Fruit fly (Drosophila melanogaster) whole organism, embryonic: Measurements from ENCODE around the gene how.

ENCODE experiments used
- Ada2b ChIP-seq: fragments of 200-800 bp; sonication (Bioruptor generic); IDR thresholded peaks from 2 replicates; pipeline ENCODE4 v1.3.6; 2022; ENCODE audit warnings: missing biosample characterization, missing genetic modification characterization
- Awh ChIP-seq: fragments of 200-800 bp; sonication (Bioruptor generic); IDR thresholded peaks from 2 replicates; pipeline ENCODE4, ENCODE4 v1.3.6; 2022; ENCODE audit warnings: missing biosample characterization, missing genetic modification characterization
- Bgb ChIP-seq: fragments of 200-800 bp; sonication (Bioruptor generic); IDR thresholded peaks from 2 replicates; pipeline ENCODE4 v1.3.6; 2022; ENCODE audit warnings: missing biosample characterization, missing genetic modification characterization; ENCODE audit not compliant: partially characterized antibody
- Blimp-1 ChIP-seq: fragments of 200-800 bp; sonication (Bioruptor generic); optimal IDR thresholded peaks from 3 replicates; lab custom pipeline; 2018; ENCODE audit warnings: missing biosample characterization, missing genetic modification characterization, mild to moderate bottlenecking, moderate library complexity, missing genetic modification reagents
- CG10462 ChIP-seq: fragments of 200-800 bp; sonication (Bioruptor generic); optimal IDR thresholded peaks from 2 replicates; lab custom pipeline; 2016; ENCODE audit warnings: missing biosample characterization, missing genetic modification characterization
- CG11456 ChIP-seq: fragments of 200-800 bp; sonication (Bioruptor generic); IDR thresholded peaks from 3 replicates; pipeline ENCODE4 v1.3.6; 2022; ENCODE audit warnings: missing biosample characterization, missing genetic modification characterization
- CG12236 ChIP-seq: fragments of 200-800 bp; sonication (Bioruptor generic); optimal IDR thresholded peaks from 2 replicates; lab custom pipeline; 2016; ENCODE audit warnings: missing biosample characterization, missing genetic modification characterization
- CG12299 ChIP-seq: fragments of 200-800 bp; sonication (Bioruptor generic); optimal IDR thresholded peaks from 2 replicates; lab custom pipeline; 2018; ENCODE audit warnings: missing biosample characterization, mild to moderate bottlenecking, missing genetic modification characterization
- CG13287 ChIP-seq: fragments of 200-800 bp; sonication (Bioruptor generic); IDR thresholded peaks from 2 replicates; pipeline ENCODE4 v1.3.6; 2022; ENCODE audit warnings: missing biosample characterization, missing genetic modification characterization; ENCODE audit not compliant: partially characterized antibody
- CG13894 ChIP-seq: fragments of 200-800 bp; sonication (Bioruptor generic); optimal IDR thresholded peaks from 3 replicates; lab custom pipeline; 2018; ENCODE audit warnings: missing biosample characterization, mild to moderate bottlenecking, missing genetic modification characterization, moderate library complexity
- CG15073 ChIP-seq: fragments of 200-800 bp; sonication (Bioruptor generic); optimal IDR thresholded peaks from 2 replicates; lab custom pipeline; 2016; ENCODE audit warnings: missing biosample characterization, missing genetic modification characterization
- CG16815 ChIP-seq: fragments of 200-800 bp; sonication (Bioruptor generic); optimal IDR thresholded peaks from 3 replicates; lab custom pipeline; 2017; ENCODE audit warnings: missing biosample characterization, mild to moderate bottlenecking, missing genetic modification characterization
- CG1792 ChIP-seq: fragments of 200-800 bp; sonication (Bioruptor generic); optimal IDR thresholded peaks from 2 replicates; lab custom pipeline; 2016; ENCODE audit warnings: missing biosample characterization, missing genetic modification characterization
- CG2199 ChIP-seq: fragments of 200-800 bp; sonication (Bioruptor generic); IDR thresholded peaks from 3 replicates; pipeline ENCODE4 v1.3.6; 2022; ENCODE audit warnings: missing biosample characterization, missing genetic modification characterization
- CG2202 ChIP-seq: fragments of 200-800 bp; sonication (Bioruptor generic); optimal IDR thresholded peaks from 2 replicates; lab custom pipeline; 2018; ENCODE audit warnings: missing biosample characterization, mild to moderate bottlenecking, missing genetic modification characterization
- CG31441 ChIP-seq: fragments of 200-800 bp; sonication (Bioruptor generic); IDR thresholded peaks from 2 replicates; pipeline ENCODE4 v1.3.6; 2022; ENCODE audit warnings: missing biosample characterization, missing genetic modification characterization
- CG7556 ChIP-seq: fragments of 200-800 bp; sonication (Bioruptor generic); optimal IDR thresholded peaks from 2 replicates; lab custom pipeline; 2017; ENCODE audit warnings: missing biosample characterization, mild to moderate bottlenecking, missing genetic modification characterization
- CG8290 ChIP-seq, 3 experiments: fragments of 200-800 bp; sonication (Bioruptor generic); optimal IDR thresholded peaks; 2 replicates each; lab custom pipeline; 2016 to 2019; ENCODE audit warnings: missing biosample characterization in 3 of 3, missing genetic modification characterization in 3 of 3, mild to moderate bottlenecking in 2 of 3, moderate library complexity in 1 of 3
- CG8388 ChIP-seq: fragments of 200-800 bp; sonication (Bioruptor generic); optimal IDR thresholded peaks from 2 replicates; lab custom pipeline; 2019; ENCODE audit warnings: missing biosample characterization, mild to moderate bottlenecking, missing genetic modification characterization, moderate library complexity
- CG9609 ChIP-seq: fragments of 200-800 bp; sonication (Bioruptor generic); optimal IDR thresholded peaks from 3 replicates; lab custom pipeline; 2016; ENCODE audit warnings: missing biosample characterization, missing genetic modification characterization
- Doc3 ChIP-seq: fragments of 200-800 bp; sonication (Bioruptor generic); IDR thresholded peaks from 3 replicates; pipeline ENCODE4 v1.3.6; 2022; ENCODE audit warnings: missing biosample characterization, missing genetic modification characterization; ENCODE audit not compliant: partially characterized antibody
- Dref ChIP-seq: fragments of 200-800 bp; sonication (Bioruptor generic); IDR thresholded peaks from 2 replicates; pipeline ENCODE4 v1.3.6; 2022; ENCODE audit warnings: missing biosample characterization, missing genetic modification characterization
- HHEX ChIP-seq: fragments of 200-800 bp; sonication (Bioruptor generic); optimal IDR thresholded peaks from 3 replicates; lab custom pipeline; 2017; ENCODE audit warnings: missing biosample characterization, mild to moderate bottlenecking, missing genetic modification characterization, missing genetic modification reagents
- HmgZ ChIP-seq: fragments of 200-800 bp; sonication (Bioruptor generic); optimal IDR thresholded peaks from 2 replicates; lab custom pipeline; 2018; ENCODE audit warnings: missing biosample characterization, mild to moderate bottlenecking, missing genetic modification characterization
- Hr39 ChIP-seq: fragments of >200 bp; optimal IDR thresholded peaks from 2 replicates; lab custom pipeline; 2017
- Lim3 ChIP-seq: fragments of 200-800 bp; sonication (Bioruptor generic); IDR thresholded peaks from 2 replicates; pipeline ENCODE4 v1.3.6; 2022; ENCODE audit warnings: missing biosample characterization, missing genetic modification characterization
- Mrtf ChIP-seq: fragments of 200-800 bp; sonication (Bioruptor generic); IDR thresholded peaks from 3 replicates; pipeline ENCODE4 v1.3.6; 2022; ENCODE audit warnings: missing biosample characterization, missing genetic modification characterization
- Nf-YA ChIP-seq: fragments of 200-800 bp; sonication (Bioruptor generic); IDR thresholded peaks from 2 replicates; pipeline ENCODE4 v1.3.6; 2022; ENCODE audit warnings: missing biosample characterization, missing genetic modification characterization
- Pdp1 ChIP-seq, 2 experiments: fragments of 200-800 bp; sonication (Bioruptor generic); optimal IDR thresholded peaks; 3 replicates each; lab custom pipeline; 2016; ENCODE audit warnings: missing biosample characterization in 2 of 2, missing genetic modification characterization in 2 of 2, mild to moderate bottlenecking in 1 of 2, moderate library complexity in 1 of 2
- Xrp1 ChIP-seq: fragments of 200-800 bp; sonication (Bioruptor generic); IDR thresholded peaks from 2 replicates; pipeline ENCODE4 v1.3.6; 2022; ENCODE audit warnings: missing biosample characterization, missing genetic modification characterization
- ara ChIP-seq: fragments of 200-800 bp; sonication (Bioruptor generic); IDR thresholded peaks from 2 replicates; pipeline ENCODE4 v1.3.6; 2022; ENCODE audit warnings: missing biosample characterization, missing genetic modification characterization
- br ChIP-seq: fragments of >200 bp; optimal IDR thresholded peaks from 2 replicates; lab custom pipeline; 2017
- bsh ChIP-seq, 2 experiments: fragments of 200-800 bp; sonication (Bioruptor generic); optimal IDR thresholded peaks; 2 replicates each; lab custom pipeline; 2017 to 2018; ENCODE audit warnings: mild to moderate bottlenecking in 2 of 2, missing biosample characterization in 2 of 2, missing genetic modification characterization in 2 of 2, moderate library complexity in 1 of 2
- chinmo ChIP-seq: fragments of 200-800 bp; sonication (Bioruptor generic); IDR thresholded peaks from 4 replicates; pipeline ENCODE4 v1.3.6; 2022; ENCODE audit warnings: missing biosample characterization, missing genetic modification characterization; ENCODE audit not compliant: partially characterized antibody
- ewg ChIP-seq: fragments of 200-800 bp; sonication (Bioruptor generic); optimal IDR thresholded peaks from 3 replicates; lab custom pipeline; 2017; ENCODE audit warnings: mild to moderate bottlenecking, missing biosample characterization, missing genetic modification reagents, missing genetic modification characterization
- exex ChIP-seq: fragments of 200-800 bp; sonication (Bioruptor generic); optimal IDR thresholded peaks from 4 replicates; lab custom pipeline; 2018; ENCODE audit warnings: missing biosample characterization, mild to moderate bottlenecking, missing genetic modification characterization, moderate library complexity
- fd64A ChIP-seq: fragments of 200-800 bp; sonication (Bioruptor generic); optimal IDR thresholded peaks from 3 replicates; lab custom pipeline; 2018; ENCODE audit warnings: missing biosample characterization, mild to moderate bottlenecking, missing genetic modification characterization
- ftz-f1 ChIP-seq: fragments of 200-800 bp; sonication (Bioruptor generic); optimal IDR thresholded peaks from 2 replicates; lab custom pipeline; 2016; ENCODE audit warnings: missing biosample characterization, missing genetic modification characterization
- gem ChIP-seq: fragments of 200-800 bp; sonication (Bioruptor generic); optimal IDR thresholded peaks from 2 replicates; lab custom pipeline; 2019; ENCODE audit warnings: missing biosample characterization, mild to moderate bottlenecking, missing genetic modification characterization, moderate library complexity
- grn ChIP-seq: fragments of 200-800 bp; sonication (Bioruptor generic); optimal IDR thresholded peaks from 3 replicates; lab custom pipeline; 2017; ENCODE audit warnings: missing biosample characterization, missing genetic modification characterization
- hb ChIP-seq: fragments of 200-800 bp; sonication (Bioruptor generic); IDR thresholded peaks from 3 replicates; pipeline ENCODE4 v1.3.6; 2022; ENCODE audit warnings: missing biosample characterization, missing genetic modification characterization; ENCODE audit not compliant: partially characterized antibody
- jigr1 ChIP-seq: fragments of 200-800 bp; sonication (Bioruptor generic); IDR thresholded peaks from 3 replicates; pipeline ENCODE4 v1.3.6; 2022; ENCODE audit warnings: missing biosample characterization, missing genetic modification characterization
- maf-S ChIP-seq: fragments of 200-800 bp; sonication (Bioruptor generic); optimal IDR thresholded peaks from 2 replicates; lab custom pipeline; 2016; ENCODE audit warnings: missing biosample characterization, missing genetic modification characterization
- nerfin-1 ChIP-seq: fragments of 200-800 bp; sonication (Bioruptor generic); optimal IDR thresholded peaks from 3 replicates; lab custom pipeline; 2019; ENCODE audit warnings: missing biosample characterization, mild to moderate bottlenecking, missing genetic modification characterization, moderate library complexity
- pan ChIP-seq, 4 experiments: fragments of >200 bp in 3 of 4; fragments of 200-800 bp in 1 of 4; sonication (Bioruptor generic) in 1 of 4; optimal IDR thresholded peaks in 3 of 4; IDR thresholded peaks in 1 of 4; 2 replicates each; pipeline versions ENCODE4 v1.3.6 to Lab custom; 2017 to 2022; ENCODE audit warnings: missing biosample characterization in 2 of 4, missing genetic modification characterization in 2 of 4, mixed read lengths in 1 of 4
- schlank ChIP-seq: fragments of 200-800 bp; sonication (Bioruptor generic); optimal IDR thresholded peaks from 2 replicates; lab custom pipeline; 2018; ENCODE audit warnings: missing biosample characterization, mild to moderate bottlenecking, missing genetic modification characterization
- sens ChIP-seq: fragments of 200-800 bp; sonication (Bioruptor generic); peaks from one replicate; lab custom pipeline; 2016; ENCODE audit warnings: missing biosample characterization, missing genetic modification characterization
- stwl ChIP-seq: fragments of 200-800 bp; sonication (Bioruptor generic); optimal IDR thresholded peaks from 3 replicates; lab custom pipeline; 2018; ENCODE audit warnings: missing biosample characterization, mild to moderate bottlenecking, missing genetic modification characterization, moderate library complexity
- tap ChIP-seq: fragments of 200-800 bp; optimal IDR thresholded peaks from 3 replicates; lab custom pipeline; 2019; ENCODE audit warnings: missing biosample characterization, mild to moderate bottlenecking, missing genetic modification characterization, moderate library complexity

The how gene

DNA sequence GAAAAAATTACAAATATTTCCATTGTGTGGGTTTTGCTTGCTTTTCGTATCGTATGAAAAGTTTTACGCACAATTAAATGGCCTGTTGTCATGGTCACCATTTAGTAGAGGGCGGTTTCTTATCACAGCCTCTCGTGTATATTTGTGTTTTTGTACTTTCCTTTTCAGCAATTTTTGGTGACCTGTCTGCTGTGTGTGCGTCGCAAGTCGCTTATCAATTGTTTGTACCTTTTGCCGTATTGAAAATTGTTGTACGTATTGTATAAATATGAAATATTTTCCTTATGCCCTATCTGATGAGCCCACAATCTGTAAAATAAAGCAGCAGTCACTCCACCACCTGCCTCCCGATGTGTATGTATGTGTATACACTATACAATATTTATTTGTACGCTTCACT is 24.4 kb downstream of the how start (continued):
- no peak for TF ChIP-seq CG13287
- peak; percentile 2 for TF ChIP-seq grn (GFP tag; lab: Kevin White, UChicago)
- no peak for TF ChIP-seq CG9609 (GFP tag; lab: Kevin White, UChicago)
- no peak for TF ChIP-seq CG16815 (GFP tag; lab: Kevin White, UChicago)
- TF ChIP-seq maf-S (GFP tag; lab: Kevin White, UChicago), result no peak
- TF ChIP-seq br (lab: Kevin White, UChicago), result no peak
- no peak for TF ChIP-seq CG15073 (GFP tag; lab: Kevin White, UChicago)
- no peak for TF ChIP-seq jigr1 (GFP tag; lab: Robert Waterston, UW)
- no peak for TF ChIP-seq schlank (tag; lab: Kevin White, UChicago)
- no peak for TF ChIP-seq Mrtf (GFP tag; lab: Robert Waterston, UW)
- TF ChIP-seq CG11456 (GFP tag; lab: Robert Waterston, UW), result no peak
- TF ChIP-seq tap (tag; lab: Kevin White, UChicago), result no peak
- TF ChIP-seq Bgb (GFP tag; lab: Robert Waterston, UW), result no peak
- TF ChIP-seq CG12299 (tag; lab: Kevin White, UChicago), result no peak
- TF ChIP-seq Dref, result no peak
- TF ChIP-seq CG13894, result no peak
- no peak for TF ChIP-seq CG8290 (GFP tag; optimal IDR thresholded peaks at IDR 0.05; lab: Kevin White, UChicago)
- no peak for TF ChIP-seq CG8290 (tag; optimal IDR thresholded peaks at IDR 0.05; lab: Kevin White, UChicago)
- no peak for TF ChIP-seq ara (GFP tag; lab: Robert Waterston, UW)
- no peak for TF ChIP-seq CG7556 (GFP tag; lab: Kevin White, UChicago)
- 0 out of 2 replicates have a peak, but pooled peaks have one; percentile 14 for TF ChIP-seq Xrp1 (GFP tag; lab: Robert Waterston, UW)
- TF ChIP-seq ftz-f1 (GFP tag; lab: Kevin White, UChicago), result no peak
- peak; percentile 8 for TF ChIP-seq Blimp-1 (GFP tag; lab: Kevin White, UChicago)
- no peak for TF ChIP-seq HmgZ (tag; lab: Kevin White, UChicago)
- no peak for TF ChIP-seq Doc3 (GFP tag; lab: Robert Waterston, UW)
- TF ChIP-seq Awh (GFP tag; lab: Robert Waterston, UW), result no peak
- TF ChIP-seq CG2199 (GFP tag; lab: Robert Waterston, UW), result 0 out of 3 replicates have a peak, but pooled peaks have one; percentile 46
- peak in 1 of 2 experiments; percentile 3 for TF ChIP-seq bsh (GFP tag; optimal IDR thresholded peaks at IDR 0.05; lab: Kevin White, UChicago)
- TF ChIP-seq Lim3 (GFP tag; lab: Robert Waterston, UW), result no peak
- TF ChIP-seq sens (GFP tag; lab: Kevin White, UChicago), result no peak
- TF ChIP-seq Pdp1 (GFP tag; optimal IDR thresholded peaks at IDR 0.05; lab: Kevin White, UChicago), result peak in 1 of 2 experiments; percentile 11
- TF ChIP-seq CG1792 (GFP tag; lab: Kevin White, UChicago), result no peak
- TF ChIP-seq pan (optimal IDR thresholded peaks at IDR 0.05; lab: Kevin White, UChicago), result no peak
- TF ChIP-seq pan (GFP tag; optimal IDR thresholded peaks at IDR 0.05 in 1 of 2, IDR thresholded peaks at IDR 0.05 in 1 of 2), result no peak
- no peak for TF ChIP-seq CG12236
- TF ChIP-seq exex (tag; lab: Kevin White, UChicago), result no peak
- TF ChIP-seq HHEX (GFP tag; lab: Kevin White, UChicago), result no peak
- no peak for TF ChIP-seq Hr39
- TF ChIP-seq CG2202 (tag; lab: Kevin White, UChicago), result peak; percentile 14
- no peak for TF ChIP-seq hb (GFP tag; lab: Robert Waterston, UW)
- TF ChIP-seq Ada2b, result no peak
- no peak for TF ChIP-seq CG31441 (GFP tag; lab: Robert Waterston, UW)
- TF ChIP-seq gem (tag; lab: Kevin White, UChicago), result no peak
- no peak for TF ChIP-seq ewg (GFP tag; lab: Kevin White, UChicago)
- TF ChIP-seq chinmo (GFP tag; lab: Robert Waterston, UW), result no peak
- TF ChIP-seq CG10462 (GFP tag; lab: Kevin White, UChicago), result no peak
- TF ChIP-seq CG8388 (GFP tag; lab: Kevin White, UChicago), result no peak
- peak; percentile 14 for TF ChIP-seq fd64A (GFP tag; lab: Kevin White, UChicago)
- TF ChIP-seq stwl (tag; lab: Kevin White, UChicago), result peak; percentile 33
- no peak for TF ChIP-seq nerfin-1 (tag; lab: Kevin White, UChicago)
- TF ChIP-seq Nf-YA (GFP tag; lab: Robert Waterston, UW), result no peak
